Worm (Caenorhabditis elegans): Measurements from ENCODE around the gene srd-51.

Gene srd-51

ce11 chrX:13511796-13512195 lies 27.1 kb upstream of the srd-51 start (continued):
- no peak for TF ChIP-seq bed-1 (GFP tag; IDR thresholded peaks at IDR 0.05)
- peak; percentile 88 for TF ChIP-seq ZK185.1 (tag; optimal IDR thresholded peaks at IDR 0.05; ENCODE audit: poor library complexity, severe bottlenecking)
- peak; percentile 19 for TF ChIP-seq snpc-1.1 (tag; optimal IDR thresholded peaks at IDR 0.05; ENCODE audit: insufficient read depth)
- no peak for TF ChIP-seq ceh-58 (GFP tag; IDR thresholded peaks at IDR 0.05)
- TF ChIP-seq ztf-3 (GFP tag; optimal IDR thresholded peaks at IDR 0.05): no peak
- no peak for TF ChIP-seq lir-1 (GFP tag; conservative IDR thresholded peaks at IDR 0.05)
- TF ChIP-seq aptf-2 (GFP tag; conservative IDR thresholded peaks at IDR 0.05): no peak
- peak; percentile 57 for TF ChIP-seq attf-3 (GFP tag; conservative IDR thresholded peaks at IDR 0.05)
- TF ChIP-seq aptf-3 (GFP tag; IDR thresholded peaks at IDR 0.05): 0 out of 2 replicates have a peak, but pooled peaks have one; percentile 42
- peak; percentile 16; the same call in 1 of the 2 replicates for TF ChIP-seq B0336.3 (GFP tag; IDR thresholded peaks at IDR 0.05)
- TF ChIP-seq efl-1 (GFP tag; optimal IDR thresholded peaks at IDR 0.05): no peak
- peak; percentile 67 for TF ChIP-seq ztf-18 (tag; optimal IDR thresholded peaks at IDR 0.05)
- peak; percentile 65 for TF ChIP-seq chd-7 (tag; optimal IDR thresholded peaks at IDR 0.05)
- no peak for TF ChIP-seq T26A5.8 (tag; optimal IDR thresholded peaks at IDR 0.05)
- no peak for TF ChIP-seq ets-4 (GFP tag; optimal IDR thresholded peaks at IDR 0.05)
- TF ChIP-seq let-607 (tag; optimal IDR thresholded peaks at IDR 0.05): peak in 1 of 2 experiments; percentile 30
- peak; percentile 51 to 70 for TF ChIP-seq rec-8 (tag; optimal IDR thresholded peaks at IDR 0.05)
- TF ChIP-seq nfya-1 (tag; optimal IDR thresholded peaks at IDR 0.05; ENCODE audit: borderline replicate concordance, insufficient read depth): no peak
- TF ChIP-seq ceh-79 (tag; optimal IDR thresholded peaks at IDR 0.05): peak; percentile 6
- peak; percentile 96 for TF ChIP-seq rpc-1 (optimal IDR thresholded peaks at IDR 0.05)
- TF ChIP-seq rpc-1 (tag; optimal IDR thresholded peaks at IDR 0.05): peak; percentile 94
- TF ChIP-seq akir-1 (GFP tag; optimal IDR thresholded peaks at IDR 0.05): no peak
- TF ChIP-seq F39B2.1 (GFP tag; IDR thresholded peaks at IDR 0.05): no peak
- no peak for TF ChIP-seq unc-62 (GFP tag; optimal IDR thresholded peaks at IDR 0.05)
- peak; percentile 71 for TF ChIP-seq hmg-1.2 (GFP tag; IDR thresholded peaks at IDR 0.05)
- TF ChIP-seq tlf-1 (GFP tag; optimal IDR thresholded peaks at IDR 0.05): no peak
- TF ChIP-seq hlh-26 (GFP tag; conservative IDR thresholded peaks at IDR 0.05): no peak
- peak; percentile 80 for TF ChIP-seq lin-40 (tag; optimal IDR thresholded peaks at IDR 0.05)
- no peak for TF ChIP-seq madf-6 (GFP tag; IDR thresholded peaks at IDR 0.05)
- peak; percentile 95 for TF ChIP-seq Y56A3A.18 (GFP tag; IDR thresholded peaks at IDR 0.05)
- TF ChIP-seq F57A8.1 (GFP tag; optimal IDR thresholded peaks at IDR 0.05): peak; percentile 2
- peak; percentile 74 for TF ChIP-seq fkh-3 (tag; optimal IDR thresholded peaks at IDR 0.05)
- TF ChIP-seq Y53G8AR.9 (GFP tag; conservative IDR thresholded peaks at IDR 0.05): peak; percentile 62
- TF ChIP-seq egrh-3 (GFP tag; IDR thresholded peaks at IDR 0.05): no peak
- TF ChIP-seq tbp1 (GFP tag; optimal IDR thresholded peaks at IDR 0.05): peak; percentile 93
- no peak for TF ChIP-seq lag-1 (GFP tag; IDR thresholded peaks at IDR 0.05)
- TF ChIP-seq bed-2 (GFP tag; IDR thresholded peaks at IDR 0.05): no peak
- TF ChIP-seq him-1 (tag; optimal IDR thresholded peaks at IDR 0.05): peak; percentile 92
- TF ChIP-seq F49E8.2 (tag; optimal IDR thresholded peaks at IDR 0.05; ENCODE audit: insufficient read depth): no peak
- TF ChIP-seq madf-3 (GFP tag; IDR thresholded peaks at IDR 0.05): no peak
- TF ChIP-seq sptf-2 (GFP tag; optimal IDR thresholded peaks at IDR 0.05): no peak
- no peak for TF ChIP-seq ekl-4 (GFP tag; IDR thresholded peaks at IDR 0.05)
- peak; percentile 53 for TF ChIP-seq attf-5 (GFP tag; optimal IDR thresholded peaks at IDR 0.05)
- TF ChIP-seq sdz-38 (tag; optimal IDR thresholded peaks at IDR 0.05): no peak
- peak; percentile 73 for TF ChIP-seq snpc-3.4 (tag; optimal IDR thresholded peaks at IDR 0.05)

All from whole organism, young adult.